Worm (Caenorhabditis elegans): ENCODE measurements around the gene B0252.8.

DNA sequence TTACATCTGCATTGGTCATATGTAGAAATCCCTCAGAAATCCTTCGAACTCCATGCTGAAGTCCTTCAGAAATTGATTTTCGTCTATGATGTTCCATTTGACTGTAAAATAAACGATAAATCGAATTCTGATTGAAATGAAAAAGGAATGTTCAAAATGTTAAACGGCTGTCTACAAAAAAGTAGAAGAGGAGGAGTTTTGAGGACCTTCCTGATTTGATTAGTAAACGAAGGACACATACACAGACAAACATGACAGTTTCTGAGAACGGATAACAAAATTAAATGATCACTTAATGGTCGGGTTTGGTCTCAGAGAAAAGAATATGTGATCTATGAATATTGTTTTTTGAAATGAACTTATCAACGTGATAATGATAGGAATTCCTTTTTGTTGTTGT is 39.0 kb upstream of the B0252.8 start, which contains the start of gene slc-36.5:
- TF ChIP-seq lin-39 (tag; optimal IDR thresholded peaks at IDR 0.05) (no peak), nhr-11 (tag; optimal IDR thresholded peaks at IDR 0.05) (no peak), elt-3 (tag; optimal IDR thresholded peaks at IDR 0.05) (no peak), aly-2 (tag; optimal IDR thresholded peaks at IDR 0.05) (no peak), lin-13 (GFP tag; optimal IDR thresholded peaks at IDR 0.05) (no peak), alr-1 (tag; optimal IDR thresholded peaks at IDR 0.05) (no peak), elt-1 (tag; optimal IDR thresholded peaks at IDR 0.05) (no peak), Y55F3AM.14 (GFP tag; optimal IDR thresholded peaks at IDR 0.05) (no peak), nhr-10 (tag; optimal IDR thresholded peaks at IDR 0.05) (no peak), nhr-23 (tag; optimal IDR thresholded peaks at IDR 0.05) (no peak), nhr-12 (tag; optimal IDR thresholded peaks at IDR 0.05) (no peak), lsy-2 (tag; optimal IDR thresholded peaks at IDR 0.05) (no peak)

All from whole organism, L2 larva.